Fruit fly (Drosophila melanogaster) whole organism, pupa: ENCODE results near the gene pygo.
A peak's percentile ranks its signal among the peaks of the same experiment; 100 is the strongest.

Experiments used
- CG10348 ChIP-seq: fragments of 200-800 bp; sonication (Bioruptor generic); IDR thresholded peaks from 2 replicates; pipeline ENCODE4 v1.3.6; 2022; ENCODE audit warnings: missing biosample characterization, missing genetic modification characterization
- CG12605 ChIP-seq: fragments of 200-800 bp; sonication (Bioruptor generic); IDR thresholded peaks from 2 replicates; pipeline ENCODE4 v1.3.6; 2022; ENCODE audit warnings: missing biosample characterization, missing genetic modification characterization
- CG13204 ChIP-seq: fragments of 200-800 bp; sonication (Bioruptor generic); optimal IDR thresholded peaks from 2 replicates; lab custom pipeline; 2018; ENCODE audit warnings: missing biosample characterization, mild to moderate bottlenecking, missing genetic modification characterization, moderate library complexity
- CG14655 ChIP-seq: fragments of 200-800 bp; sonication (Bioruptor generic); optimal IDR thresholded peaks from 3 replicates; lab custom pipeline; 2017; ENCODE audit warnings: mild to moderate bottlenecking, missing biosample characterization, missing genetic modification reagents, missing genetic modification characterization
- CG15710 ChIP-seq: fragments of 200-800 bp; sonication (Bioruptor generic); optimal IDR thresholded peaks from 2 replicates; lab custom pipeline; 2018; ENCODE audit warnings: missing biosample characterization, mild to moderate bottlenecking, missing genetic modification characterization, moderate library complexity
- CG17806 ChIP-seq: fragments of 200-800 bp; sonication (Bioruptor generic); optimal IDR thresholded peaks from 2 replicates; lab custom pipeline; 2018; ENCODE audit warnings: missing biosample characterization, mild to moderate bottlenecking, missing genetic modification characterization, moderate library complexity
- CG32121 ChIP-seq: fragments of 200-800 bp; sonication (Bioruptor generic); IDR thresholded peaks from 2 replicates; pipeline ENCODE4 v1.3.6; 2022; ENCODE audit warnings: missing biosample characterization, missing genetic modification characterization
- CG34367 ChIP-seq: fragments of 200-800 bp; sonication (Bioruptor generic); optimal IDR thresholded peaks from 2 replicates; lab custom pipeline; 2018; ENCODE audit warnings: missing biosample characterization, mild to moderate bottlenecking, missing genetic modification characterization
- CG8159 ChIP-seq: fragments of 200-800 bp; sonication (Bioruptor generic); optimal IDR thresholded peaks from 3 replicates; lab custom pipeline; 2018; ENCODE audit warnings: missing biosample characterization, mild to moderate bottlenecking, missing genetic modification characterization, moderate library complexity
- CG8301 ChIP-seq: fragments of 200-800 bp; sonication (Bioruptor generic); optimal IDR thresholded peaks from 2 replicates; lab custom pipeline; 2018; ENCODE audit warnings: missing biosample characterization, mild to moderate bottlenecking, missing genetic modification characterization
- CG9948 ChIP-seq: fragments of 200-800 bp; sonication (Bioruptor generic); optimal IDR thresholded peaks from 2 replicates; lab custom pipeline; 2018; ENCODE audit warnings: missing biosample characterization, mild to moderate bottlenecking, missing genetic modification characterization, moderate library complexity
- D1 ChIP-seq: fragments of 200-800 bp; sonication (Bioruptor generic); optimal IDR thresholded peaks from 2 replicates; lab custom pipeline; 2018; ENCODE audit warnings: missing biosample characterization, mild to moderate bottlenecking, missing genetic modification characterization, moderate library complexity
- EcR ChIP-seq: fragments of 200-800 bp; sonication (Bioruptor generic); optimal IDR thresholded peaks from 3 replicates; lab custom pipeline; 2019; ENCODE audit warnings: missing biosample characterization, missing genetic modification characterization, mild to moderate bottlenecking, moderate library complexity, missing genetic modification reagents
- Ets98B ChIP-seq: fragments of 200-800 bp; sonication (Bioruptor generic); IDR thresholded peaks from 2 replicates; pipeline ENCODE4 v1.3.6; 2022; ENCODE audit warnings: missing biosample characterization, missing genetic modification characterization
- Pif1A ChIP-seq: fragments of 200-800 bp; sonication (Bioruptor generic); optimal IDR thresholded peaks from 3 replicates; lab custom pipeline; 2016; ENCODE audit warnings: missing biosample characterization, missing genetic modification characterization
- Pif1B ChIP-seq: fragments of 200-800 bp; sonication (Bioruptor generic); optimal IDR thresholded peaks from 3 replicates; lab custom pipeline; 2016; ENCODE audit warnings: missing biosample characterization, missing genetic modification characterization
- Snoo ChIP-seq: fragments of 200-800 bp; sonication (Bioruptor generic); optimal IDR thresholded peaks from 3 replicates; lab custom pipeline; 2017; ENCODE audit warnings: missing biosample characterization, mild to moderate bottlenecking, missing genetic modification characterization, inconsistent platforms
- fd96Ca ChIP-seq: fragments of 200-800 bp; sonication (Bioruptor generic); IDR thresholded peaks from 3 replicates; pipeline ENCODE4 v1.3.6; 2022; ENCODE audit warnings: missing biosample characterization, missing genetic modification characterization
- gl ChIP-seq: fragments of 200-800 bp; sonication (Bioruptor generic); optimal IDR thresholded peaks from 2 replicates; lab custom pipeline; 2018; ENCODE audit warnings: missing biosample characterization, mild to moderate bottlenecking, missing genetic modification characterization
- rn ChIP-seq: fragments of 200-800 bp; sonication (Bioruptor generic); IDR thresholded peaks from 2 replicates; pipeline ENCODE4 v1.3.6; 2022; ENCODE audit warnings: missing biosample characterization, missing genetic modification characterization

The pygo gene

DNA sequence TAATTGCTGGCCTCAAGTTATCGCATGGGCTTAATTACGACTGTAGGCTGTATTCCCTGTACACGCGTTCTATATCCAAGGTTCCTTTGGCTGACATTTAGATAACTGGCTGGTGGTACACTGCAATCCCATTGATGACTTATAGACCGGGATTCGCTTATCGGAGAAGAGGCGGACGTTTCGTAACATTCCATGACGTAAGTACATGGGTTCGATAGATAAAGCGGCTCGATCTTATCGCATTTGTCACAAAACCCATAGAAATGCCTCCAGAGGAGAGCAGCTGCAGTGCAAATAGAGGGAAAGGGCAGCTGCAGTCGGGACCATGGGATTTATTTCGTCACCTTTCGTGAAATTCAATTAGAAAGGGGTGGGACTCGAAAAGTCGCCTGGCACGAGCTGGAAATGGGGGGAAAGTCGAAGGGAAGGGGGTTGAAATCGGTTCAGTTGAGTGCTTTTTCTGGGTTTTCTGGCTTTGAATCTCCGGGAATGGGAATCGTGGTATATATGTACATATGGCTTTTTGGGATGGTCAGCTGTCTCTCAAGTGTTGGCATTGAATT, 26.9 kb upstream of the pygo start:
- TF ChIP-seq CG14655 (GFP tag; lab: Kevin White, UChicago) (no peak), Ets98B (GFP tag; lab: Robert Waterston, UW) (no peak), CG32121 (GFP tag; lab: Robert Waterston, UW) (no peak), CG17806 (tag; lab: Kevin White, UChicago) (no peak), rn (no peak), Pif1B (no peak), CG12605 (GFP tag; lab: Robert Waterston, UW) (no peak), CG13204 (GFP tag; lab: Kevin White, UChicago) (no peak), CG9948 (tag; lab: Kevin White, UChicago) (no peak), CG10348 (GFP tag; lab: Robert Waterston, UW) (no peak), gl (tag; lab: Kevin White, UChicago) (no peak), CG8159 (tag; lab: Kevin White, UChicago) (no peak), EcR (GFP tag; lab: Kevin White, UChicago) (no peak), CG34367 (tag; lab: Kevin White, UChicago) (no peak), CG8301 (tag; lab: Kevin White, UChicago) (no peak)

DNA sequence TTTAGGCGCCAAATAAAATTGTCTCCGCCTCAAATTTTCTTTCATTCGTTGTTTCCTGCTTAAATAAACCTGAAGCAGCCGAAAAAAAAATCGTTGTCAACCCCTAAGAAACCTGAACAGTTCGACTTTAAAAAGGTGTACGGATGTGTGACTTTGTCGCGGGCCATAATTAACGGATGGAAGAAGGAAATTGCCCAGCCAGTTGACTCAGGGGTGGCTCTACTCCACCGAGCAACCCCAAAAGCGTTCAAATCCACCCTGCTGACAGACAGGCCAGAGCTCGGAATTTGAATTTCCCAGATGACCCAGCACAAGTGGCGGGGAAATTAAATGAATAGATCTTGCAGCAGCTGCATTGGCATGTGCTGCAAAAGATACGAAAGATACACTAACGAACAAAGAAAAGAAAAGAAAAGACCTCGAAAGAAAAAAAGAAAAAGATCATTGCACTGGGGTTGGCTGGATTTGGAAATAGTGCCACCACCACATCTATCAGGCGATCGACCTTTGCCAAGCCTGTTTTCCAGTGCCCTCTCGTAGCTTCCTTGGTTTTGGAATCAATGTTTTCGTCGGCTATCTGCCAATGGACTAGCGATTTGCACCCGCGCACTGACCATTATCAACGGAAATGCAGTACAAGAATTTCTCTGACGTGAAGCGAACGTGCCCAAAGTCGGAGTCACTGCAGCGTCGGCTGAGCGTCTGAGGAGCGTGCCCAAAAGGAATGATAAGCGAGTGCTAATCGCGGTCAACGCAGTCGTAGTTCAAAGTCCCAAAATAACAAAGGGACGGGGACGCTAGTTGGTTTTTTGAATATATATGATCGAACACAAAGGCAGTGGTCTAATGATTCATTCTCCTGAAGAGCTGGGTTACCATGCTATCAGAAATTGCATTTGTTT, 26.0 kb upstream of the pygo start:
- TF ChIP-seq EcR (GFP tag; lab: Kevin White, UChicago) (peak; percentile 28), fd96Ca (no peak)

DNA sequence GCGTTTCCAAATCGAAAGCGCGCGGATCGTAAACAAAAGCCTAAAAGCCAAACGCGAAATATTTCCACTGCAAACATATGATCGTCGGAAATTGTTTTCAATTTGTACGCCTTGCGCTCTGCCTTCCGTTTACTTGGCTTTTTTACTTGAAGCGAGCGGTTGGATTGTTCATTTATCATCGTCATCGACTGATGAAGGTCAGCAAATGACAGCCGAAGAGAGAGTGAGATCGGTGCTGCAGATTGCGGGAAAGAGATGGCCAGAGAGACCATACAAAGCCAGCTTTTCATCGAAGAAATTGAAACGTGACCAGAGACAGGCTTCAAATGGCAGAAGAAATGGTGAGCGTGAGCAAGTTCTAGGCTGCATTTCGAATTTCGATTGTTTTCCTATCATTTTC, 25.3 kb upstream of the pygo start:
- TF ChIP-seq CG13204 (GFP tag; lab: Kevin White, UChicago) (no peak), Pif1A (GFP tag; lab: Kevin White, UChicago) (no peak), CG8301 (tag; lab: Kevin White, UChicago) (no peak), Ets98B (GFP tag; lab: Robert Waterston, UW) (no peak), CG15710 (no peak), D1 (tag; lab: Kevin White, UChicago) (no peak), CG10348 (GFP tag; lab: Robert Waterston, UW) (no peak), fd96Ca (no peak), CG14655 (GFP tag; lab: Kevin White, UChicago) (no peak), CG32121 (GFP tag; lab: Robert Waterston, UW) (no peak), CG17806 (tag; lab: Kevin White, UChicago) (no peak)

DNA sequence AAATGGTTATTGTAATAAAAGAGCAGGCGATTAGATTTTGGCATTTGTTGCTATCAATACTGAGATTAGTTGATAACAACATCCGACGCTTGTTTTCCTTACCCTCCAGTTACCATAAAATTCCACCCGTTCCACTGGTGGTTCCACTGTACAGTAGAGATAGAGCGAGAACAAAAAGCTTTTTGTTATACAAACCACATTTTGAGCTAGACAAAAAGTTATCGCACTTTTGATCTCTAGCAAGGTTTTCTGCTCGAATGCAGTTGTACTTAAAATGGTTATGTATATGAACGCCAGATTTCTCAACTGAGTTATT, 24.6 kb upstream of the pygo start:
- TF ChIP-seq Pif1B (no peak), CG17806 (tag; lab: Kevin White, UChicago) (no peak), CG10348 (GFP tag; lab: Robert Waterston, UW) (no peak), CG14655 (GFP tag; lab: Kevin White, UChicago) (no peak), Snoo (no peak), D1 (tag; lab: Kevin White, UChicago) (no peak), CG8159 (tag; lab: Kevin White, UChicago) (no peak), EcR (GFP tag; lab: Kevin White, UChicago) (no peak)
- TF ChIP-seq, all 21 proteins: peak for 0

DNA sequence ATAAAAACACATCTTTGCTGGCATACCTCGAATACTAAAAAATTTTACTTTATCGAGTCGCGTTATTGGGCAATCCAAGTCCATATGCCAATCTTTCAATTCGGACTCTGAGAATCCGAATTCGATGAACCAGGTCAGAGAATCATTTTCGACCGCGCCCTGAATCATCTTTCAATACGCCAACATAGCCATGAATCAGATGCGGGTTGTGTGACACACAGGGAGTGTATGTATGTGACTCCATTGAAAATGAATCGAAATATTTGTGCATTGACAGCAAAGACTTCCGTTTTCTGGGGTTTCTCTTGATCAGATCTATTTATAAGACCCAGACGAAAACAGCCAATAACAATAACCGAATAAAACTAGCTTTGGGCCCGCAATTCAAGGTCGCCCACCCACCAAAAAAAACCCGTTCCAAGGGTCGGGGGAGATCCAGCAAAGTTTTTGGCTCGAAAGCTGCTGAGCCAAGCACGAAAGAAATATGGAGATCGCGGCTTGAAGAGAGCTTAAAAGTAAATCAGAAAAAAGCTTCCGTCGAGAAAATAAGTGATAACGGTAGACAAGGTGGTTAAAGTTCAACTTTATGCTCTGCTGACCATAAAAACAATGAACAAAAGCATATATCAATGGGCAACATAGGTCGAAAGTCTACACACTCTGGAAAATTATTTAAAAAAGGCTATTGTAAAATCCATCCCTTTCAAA, 24.1 kb upstream of the pygo start:
- TF ChIP-seq fd96Ca (no peak), CG10348 (GFP tag; lab: Robert Waterston, UW) (no peak), CG32121 (GFP tag; lab: Robert Waterston, UW) (no peak), Pif1A (GFP tag; lab: Kevin White, UChicago) (no peak), CG8159 (tag; lab: Kevin White, UChicago) (no peak), D1 (tag; lab: Kevin White, UChicago) (no peak), CG17806 (tag; lab: Kevin White, UChicago) (no peak), CG34367 (tag; lab: Kevin White, UChicago) (no peak), CG14655 (GFP tag; lab: Kevin White, UChicago) (no peak), CG12605 (GFP tag; lab: Robert Waterston, UW) (no peak), EcR (GFP tag; lab: Kevin White, UChicago) (no peak), Snoo (no peak)
- TF ChIP-seq, all 21 proteins: peak for 0

DNA sequence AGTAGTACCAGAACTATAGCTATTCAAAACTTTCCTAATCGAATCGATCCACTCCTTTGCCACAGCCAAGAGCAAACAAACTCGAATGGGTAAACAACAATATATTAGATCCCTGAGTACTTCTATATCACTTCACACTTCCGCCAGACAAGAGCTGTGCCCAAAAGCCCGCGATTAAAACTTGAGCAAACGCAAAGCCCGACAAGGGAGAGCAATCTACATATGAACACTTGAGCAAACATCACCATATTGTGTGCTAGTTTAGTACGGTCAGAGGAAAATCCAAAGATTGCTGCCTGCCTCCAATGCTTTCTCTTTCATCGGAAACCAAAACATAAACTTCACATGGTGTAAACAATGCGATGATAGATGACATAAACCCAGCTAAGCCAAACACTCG, 23.2 kb upstream of the pygo start:
- no peak for TF ChIP-seq fd96Ca
- TF ChIP-seq, all 21 proteins: peak for 0
